Worm (Caenorhabditis elegans) whole organism, young adult: ENCODE measurements around the gene rif-1.2.

Experiments
- F39B2.1 ChIP-seq: fragments of 200-800 bp; sonication (Bioruptor generic); IDR thresholded peaks from 2 replicates; pipeline ENCODE4 v1.3.6; 2022; ENCODE audit warnings: missing genetic modification reagents, missing genetic modification characterization, missing compliant biosample characterization
- F57A8.1 ChIP-seq: fragments of 200-800 bp; sonication (Bioruptor generic); optimal IDR thresholded peaks from 2 replicates; lab custom pipeline; 2018; ENCODE audit warnings: mild to moderate bottlenecking, missing genetic modification characterization, moderate library complexity, missing compliant biosample characterization
- ama-1 ChIP-seq, 3 experiments: fragments of 150-350 bp in 1 of 3; sonication (generic microtip) in 2 of 3; optimal IDR thresholded peaks; 2 replicates each; lab custom pipeline; 2014 to 2018; ENCODE audit warnings: missing biosample characterization in 2 of 3, missing genetic modification characterization in 2 of 3, missing genetic modification reagents in 2 of 3
- attf-3 ChIP-seq: fragments of 200-800 bp; sonication (Bioruptor generic); conservative IDR thresholded peaks from 2 replicates; pipeline ENCODE4 v1.3.6; 2022; ENCODE audit warnings: missing genetic modification reagents, missing genetic modification characterization, missing compliant biosample characterization
- dpl-1 ChIP-seq: fragments of 150-350 bp; optimal IDR thresholded peaks from 2 replicates; lab custom pipeline; 2014; ENCODE audit warnings: missing biosample characterization, missing genetic modification reagents, missing genetic modification characterization
- ets-4 ChIP-seq: fragments of 200-800 bp; sonication (Bioruptor generic); optimal IDR thresholded peaks from 2 replicates; lab custom pipeline; 2018; ENCODE audit warnings: mild to moderate bottlenecking, missing genetic modification characterization, missing compliant biosample characterization
- hmg-1.2 ChIP-seq: fragments of 200-800 bp; sonication (Bioruptor generic); IDR thresholded peaks from 2 replicates; pipeline ENCODE4 v1.3.6; 2022; ENCODE audit warnings: missing genetic modification reagents, missing genetic modification characterization, missing compliant biosample characterization
- lsl-1 ChIP-seq: fragments of 200-800 bp; sonication (Bioruptor generic); optimal IDR thresholded peaks from 2 replicates; lab custom pipeline; 2018; ENCODE audit warnings: mild to moderate bottlenecking, missing genetic modification characterization, moderate library complexity, missing compliant biosample characterization
- madf-10 ChIP-seq: sonication (generic microtip); optimal IDR thresholded peaks from 2 replicates; lab custom pipeline; 2016; ENCODE audit warnings: mild to moderate bottlenecking, missing genetic modification characterization, missing compliant biosample characterization
- madf-6 ChIP-seq: fragments of 200-800 bp; sonication (Bioruptor generic); IDR thresholded peaks from 2 replicates; pipeline ENCODE4 v1.3.6; 2022; ENCODE audit warnings: missing genetic modification reagents, missing genetic modification characterization, missing compliant biosample characterization
- mel-28 ChIP-seq: sonication (generic microtip); optimal IDR thresholded peaks from 2 replicates; lab custom pipeline; 2016; ENCODE audit warnings: borderline replicate concordance, mild to moderate bottlenecking, missing genetic modification characterization, missing compliant biosample characterization
- snpc-1.3 ChIP-seq: sonication (generic microtip); optimal IDR thresholded peaks from 2 replicates; lab custom pipeline; 2017; ENCODE audit warnings: missing genetic modification characterization, mild to moderate bottlenecking, missing compliant biosample characterization, antibody characterized with exemption, moderate library complexity, missing genotype, missing genetic modification reagents; ENCODE audit not compliant: insufficient read depth
- unc-130 ChIP-seq: sonication (generic microtip); optimal IDR thresholded peaks from 2 replicates; lab custom pipeline; 2016; ENCODE audit warnings: missing genetic modification reagents, missing genetic modification characterization, missing compliant biosample characterization
- ztf-6 ChIP-seq: fragments of 200-800 bp; sonication (Bioruptor generic); IDR thresholded peaks from 2 replicates; pipeline ENCODE4 v1.3.6; 2022; ENCODE audit warnings: missing genetic modification reagents, missing genetic modification characterization, missing compliant biosample characterization

- TF ChIP-seq dpl-1 (GFP tag; lab: Kevin White, UChicago) (no peak), F57A8.1 (GFP tag; lab: Kevin White, UChicago) (no peak), lsl-1 (GFP tag; lab: Kevin White, UChicago) (no peak), snpc-1.3 (tag; lab: Kevin White, UChicago) (no peak), F39B2.1 (no peak), hmg-1.2 (GFP tag; lab: Robert Waterston, UW) (no peak), ztf-6 (no peak), ama-1 (optimal IDR thresholded peaks at IDR 0.05; lab: Kevin White, UChicago) (no peak), ama-1 (GFP tag; optimal IDR thresholded peaks at IDR 0.05; lab: Kevin White, UChicago) (no peak), ets-4 (GFP tag; lab: Kevin White, UChicago) (no peak), unc-130 (GFP tag; lab: Kevin White, UChicago) (no peak), madf-6 (no peak), madf-10 (tag; lab: Kevin White, UChicago) (no peak), attf-3 (GFP tag; lab: Robert Waterston, UW) (no peak), mel-28 (no peak)
These were observed 50.5 kb downstream of the rif-1.2 start, which contains the start of gene ceh-40 for ce11 chrX:12320737-12321136.
